Worm (Caenorhabditis elegans) whole organism, dauer: ENCODE measurements around the gene Y73C8C.10.

Experiments used
- unc-62 ChIP-seq: sonication (generic microtip); optimal IDR thresholded peaks from 2 replicates; lab custom pipeline; 2017; ENCODE audit warnings: missing biosample characterization, missing genetic modification reagents, missing genetic modification characterization

The Y73C8C.10 gene

ce11 chrV:3144494-3144893, 16.9 kb upstream of the Y73C8C.10 start, which contains the start of gene srab-10:
Gene srab-10 (minus strand): TSS chrV:3144594.
- TF ChIP-seq unc-62 (GFP tag; lab: Kevin White, UChicago), result no peak

DNA sequence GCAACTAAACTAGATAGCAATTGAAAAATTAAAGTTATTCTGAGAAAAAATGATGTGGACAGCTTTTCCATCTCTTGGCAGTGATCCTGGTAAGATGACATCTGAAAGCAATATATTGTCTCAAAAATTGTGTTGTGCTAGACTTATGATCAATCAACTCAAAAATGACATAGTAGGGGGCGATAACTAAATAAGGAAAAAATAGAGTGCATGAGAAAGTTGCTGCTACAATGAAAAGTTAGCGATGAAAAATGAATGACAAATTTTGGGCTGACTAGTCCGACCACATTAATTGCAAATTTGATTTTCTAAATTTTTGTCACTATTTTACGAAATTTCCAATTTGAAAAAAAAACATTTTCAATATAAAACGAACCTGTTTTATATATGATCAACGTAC, 13.6 kb upstream of the Y73C8C.10 start, which contains the start of gene srab-9:
TSS of gene srab-9 (minus strand) at position 101 of the 400 bp plus-strand sequence.
- no peak for TF ChIP-seq unc-62 (GFP tag; lab: Kevin White, UChicago)

DNA sequence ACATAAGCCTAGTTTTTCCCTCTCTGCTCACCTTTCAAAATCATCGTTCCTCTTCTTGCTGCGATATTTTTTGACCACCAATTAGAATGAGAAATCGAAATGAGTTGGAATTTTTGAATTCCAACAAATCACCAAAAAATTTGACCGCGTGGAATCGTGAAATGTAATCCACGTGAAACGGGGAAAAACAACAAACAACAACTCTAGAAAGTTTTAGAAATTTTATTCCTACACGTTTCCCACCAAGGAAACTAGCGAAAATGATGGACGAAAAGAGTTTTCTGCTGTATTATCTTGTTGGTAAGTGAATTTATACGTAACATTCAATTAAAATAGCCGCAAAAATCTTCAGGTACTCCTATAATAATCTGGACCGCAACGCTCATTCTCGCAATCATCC, 10.9 kb upstream of the Y73C8C.10 start, which contains the start of the genes irld-3 and F02C9.1:
TSS of gene irld-3 (minus strand) at position 101 of the 400 bp plus-strand sequence.
TSS of gene F02C9.1 (plus strand) at position 216 of the 400 bp plus-strand sequence.
- no peak for TF ChIP-seq unc-62 (GFP tag; lab: Kevin White, UChicago)

DNA sequence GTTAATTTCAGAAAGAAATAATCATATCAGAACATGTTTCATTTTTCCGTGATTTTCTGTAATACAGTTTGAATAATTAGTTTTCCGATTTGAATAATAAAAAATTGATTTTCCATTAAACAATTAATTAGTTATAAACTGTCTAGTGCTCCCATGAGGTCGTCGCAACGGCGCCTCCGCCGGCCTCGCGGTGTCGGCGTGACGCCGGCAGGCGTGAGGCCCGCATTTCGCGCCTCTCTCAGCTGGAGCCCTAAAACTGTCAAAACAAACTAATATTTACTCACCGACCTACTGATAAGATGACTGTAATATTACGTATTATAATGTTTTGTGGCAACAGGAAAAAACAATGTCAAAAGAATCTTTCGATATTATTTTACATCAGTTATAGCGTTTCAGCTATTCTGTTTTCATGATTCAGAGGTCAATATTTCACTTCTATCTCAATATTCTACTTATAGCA, 5.8 kb upstream of the Y73C8C.10 start, which contains the start of gene F02C9.2:
TSS of gene F02C9.2 (plus strand) at position 413 of the 463 bp plus-strand sequence.
- TF ChIP-seq unc-62 (GFP tag; lab: Kevin White, UChicago), result no peak

DNA sequence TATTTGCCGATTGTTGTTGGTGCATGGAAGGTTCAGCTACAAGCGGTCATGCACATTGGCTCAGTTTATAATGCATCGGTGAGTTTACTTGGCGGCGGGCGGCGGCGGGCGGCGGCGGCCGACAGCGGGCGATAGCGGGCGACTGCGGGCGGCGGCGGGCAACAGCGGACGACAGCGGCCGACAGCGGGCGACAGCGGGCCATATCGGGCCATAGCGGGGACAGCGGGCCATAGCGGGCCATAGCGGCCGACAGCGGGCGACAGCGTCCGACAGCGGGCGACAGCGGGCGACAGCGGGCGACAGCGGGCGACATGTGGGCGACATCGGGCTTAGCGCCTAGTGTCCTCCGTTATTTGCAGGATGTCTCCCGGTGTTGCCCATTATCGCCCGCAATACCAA, 4.5 kb upstream of the Y73C8C.10 start:
- TF ChIP-seq unc-62 (GFP tag; lab: Kevin White, UChicago), result no peak

DNA sequence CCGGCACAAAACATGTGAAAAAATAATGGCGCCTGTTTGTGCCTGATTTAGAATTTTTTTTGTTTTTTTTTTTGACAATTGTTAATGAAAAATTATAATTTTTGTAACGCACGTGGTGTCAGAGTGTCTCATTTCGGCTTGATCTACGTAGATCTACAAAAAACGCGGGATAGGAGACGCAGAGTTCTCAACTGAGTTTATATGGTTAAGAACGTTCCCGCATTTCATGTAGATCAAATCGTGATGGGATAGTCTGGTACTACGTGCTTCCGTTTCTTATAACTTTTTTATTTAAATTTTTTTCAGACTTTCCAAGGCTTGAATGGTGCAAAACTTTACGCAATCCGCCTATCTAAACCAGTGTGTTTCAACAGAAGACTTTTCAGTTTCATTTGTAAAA, 1.2 kb upstream of the Y73C8C.10 start, which contains the start of gene tat-6:
TSS of gene tat-6 (plus strand) at position 301 of the 400 bp plus-strand sequence.
- no peak for TF ChIP-seq unc-62 (GFP tag; lab: Kevin White, UChicago)

ce11 chrV:3124912-3125311, 2.7 kb downstream of the Y73C8C.10 start, which contains the start of gene Y73C8C.12:
Gene Y73C8C.12 (plus strand): TSS chrV:3125212.
- TF ChIP-seq unc-62 (GFP tag; lab: Kevin White, UChicago), result no peak

DNA sequence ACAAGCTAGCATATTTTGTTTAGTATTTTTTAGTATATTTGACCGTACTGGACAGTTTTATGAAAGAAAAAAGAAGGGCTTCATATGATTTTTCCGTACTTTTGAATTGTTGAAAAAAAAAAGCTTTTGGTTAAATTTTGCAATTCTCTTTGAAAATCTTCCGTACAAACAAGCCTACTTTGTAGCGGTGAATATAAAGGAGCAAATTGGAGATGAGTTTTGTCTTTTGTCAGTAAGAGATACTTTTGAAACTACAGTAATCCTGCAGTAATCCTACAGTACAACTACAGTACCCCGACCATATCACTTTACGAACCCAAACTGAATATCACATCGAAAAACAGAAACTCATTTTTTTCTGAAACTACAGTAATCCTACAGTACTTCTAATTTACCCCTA, 5.2 kb downstream of the Y73C8C.10 start:
- TF ChIP-seq unc-62 (GFP tag; lab: Kevin White, UChicago), result no peak

- TF ChIP-seq unc-62 (GFP tag; lab: Kevin White, UChicago), result no peak
Measured at ce11 chrV:3121743-3122142, 5.8 kb downstream of the Y73C8C.10 start, which contains the start of gene srt-56. Gene srt-56 (minus strand): TSS chrV:3121843.

DNA sequence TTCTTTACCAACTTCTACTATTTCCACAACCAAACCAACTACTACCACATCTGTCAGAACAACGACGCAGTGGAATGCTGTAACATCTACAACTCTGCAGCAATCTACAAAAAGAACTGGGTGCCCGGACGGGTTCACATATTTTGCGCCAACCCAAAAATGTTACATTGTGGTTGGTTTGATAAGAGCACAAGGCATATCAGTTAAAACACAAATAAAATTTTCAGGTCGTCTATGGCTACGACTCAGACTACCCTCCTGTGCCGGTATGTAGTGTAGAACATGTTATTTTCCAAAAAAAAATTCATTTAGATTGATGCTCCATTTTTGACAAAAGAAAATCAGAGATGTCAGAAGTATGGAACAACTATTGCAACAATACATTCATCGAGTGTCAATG, 8.4 kb downstream of the Y73C8C.10 start:
- TF ChIP-seq unc-62 (GFP tag; lab: Kevin White, UChicago), result no peak

DNA sequence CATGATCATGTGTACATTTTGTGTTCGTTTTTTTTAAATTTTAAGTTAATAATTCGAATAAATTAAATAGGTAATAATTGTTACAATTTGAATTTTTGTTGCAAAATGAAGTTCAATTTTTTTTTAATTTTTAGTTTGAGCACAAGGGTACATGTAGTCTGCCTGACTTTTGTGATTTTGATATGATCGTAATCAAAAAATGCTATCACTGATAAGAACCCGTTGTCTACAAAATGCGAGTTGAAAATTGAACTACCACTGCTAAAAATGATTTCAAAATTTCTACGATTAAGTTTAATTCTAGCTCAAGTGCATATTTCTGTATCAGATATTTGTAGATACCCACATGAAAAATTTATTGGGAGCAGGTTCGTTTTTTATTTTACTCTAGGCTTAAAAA, 9.4 kb downstream of the Y73C8C.10 start, which contains the start of gene clec-210:
TSS of gene clec-210 (plus strand) at position 211 of the 400 bp plus-strand sequence.
- no peak for TF ChIP-seq unc-62 (GFP tag; lab: Kevin White, UChicago)

- TF ChIP-seq unc-62 (GFP tag; lab: Kevin White, UChicago), result no peak
Measured at ce11 chrV:3114973-3115372, 12.6 kb downstream of the Y73C8C.10 start, which contains the start of gene Y73C8C.3. Gene Y73C8C.3 (plus strand): TSS chrV:3115273.

- no peak for TF ChIP-seq unc-62 (GFP tag; lab: Kevin White, UChicago)
Measured at ce11 chrV:3113751-3114150, 13.8 kb downstream of the Y73C8C.10 start, which contains the start of gene Y73C8C.8. Gene Y73C8C.8 (minus strand): TSS chrV:3113851.

DNA sequence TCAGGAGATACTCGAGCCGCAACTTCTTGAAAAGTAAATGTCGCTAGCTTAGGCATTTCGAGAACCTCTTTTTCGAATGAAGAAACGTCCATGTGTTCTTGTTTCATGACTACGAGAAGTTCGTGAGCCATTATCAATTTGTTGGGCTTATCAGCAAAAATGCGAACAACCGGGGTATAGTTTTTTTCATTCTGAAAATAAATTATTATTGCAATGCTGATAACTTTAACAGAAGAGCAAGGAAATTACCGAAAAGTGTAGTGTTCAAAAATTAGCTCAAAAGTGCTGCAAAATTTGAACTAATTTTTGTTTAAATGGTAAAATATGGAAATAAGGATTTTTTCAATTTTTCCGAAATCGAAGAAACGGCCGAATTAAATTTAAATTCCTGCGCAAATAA, 15.4 kb downstream of the Y73C8C.10 start:
- no peak for TF ChIP-seq unc-62 (GFP tag; lab: Kevin White, UChicago)

- no peak for TF ChIP-seq unc-62 (GFP tag; lab: Kevin White, UChicago)
Measured at ce11 chrV:3107450-3107849, 20.1 kb downstream of the Y73C8C.10 start, which contains the start of gene str-68. Gene str-68 (minus strand): TSS chrV:3107550.

DNA sequence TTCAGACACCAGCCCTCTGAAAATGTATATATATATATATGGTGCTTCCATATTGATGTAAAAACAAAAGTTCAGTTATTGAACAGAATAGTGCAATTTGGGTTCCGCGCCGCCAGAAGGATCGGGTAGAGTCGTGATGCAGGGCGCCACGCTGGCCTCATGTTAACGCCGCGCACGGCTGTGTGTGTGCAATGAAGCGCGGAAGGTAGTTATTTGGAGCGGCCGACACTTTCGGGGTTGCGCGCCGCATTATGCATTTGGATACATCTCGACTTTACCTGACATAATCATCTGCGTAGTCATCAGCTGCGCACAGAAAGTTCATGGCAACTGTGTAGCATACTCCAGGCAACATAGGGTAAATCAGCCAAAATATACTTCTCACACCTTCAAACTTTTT, 20.8 kb downstream of the Y73C8C.10 start:
- TF ChIP-seq unc-62 (GFP tag; lab: Kevin White, UChicago), result no peak

- no peak for TF ChIP-seq unc-62 (GFP tag; lab: Kevin White, UChicago)
Measured at ce11 chrV:3105810-3106209, 21.8 kb downstream of the Y73C8C.10 start, which contains the start of gene str-69. Gene str-69 (minus strand): TSS chrV:3105910.
